Fruit fly (Drosophila melanogaster) whole organism, wandering third instar larva: ENCODE results near the gene sloth1.

Experiments used
- foxo ChIP-seq, 2 experiments: fragments of 200-800 bp; sonication (Bioruptor generic); optimal IDR thresholded peaks; 2 replicates in 1 of 2; 3 replicates in 1 of 2; lab custom pipeline; 2016 to 2017; ENCODE audit warnings: missing biosample characterization in 2 of 2, missing genetic modification characterization in 2 of 2
- h ChIP-seq: fragments of 200-800 bp; sonication (Bioruptor generic); optimal IDR thresholded peaks from 3 replicates; lab custom pipeline; 2016; ENCODE audit warnings: missing biosample characterization, mild to moderate bottlenecking, missing genetic modification characterization

DNA sequence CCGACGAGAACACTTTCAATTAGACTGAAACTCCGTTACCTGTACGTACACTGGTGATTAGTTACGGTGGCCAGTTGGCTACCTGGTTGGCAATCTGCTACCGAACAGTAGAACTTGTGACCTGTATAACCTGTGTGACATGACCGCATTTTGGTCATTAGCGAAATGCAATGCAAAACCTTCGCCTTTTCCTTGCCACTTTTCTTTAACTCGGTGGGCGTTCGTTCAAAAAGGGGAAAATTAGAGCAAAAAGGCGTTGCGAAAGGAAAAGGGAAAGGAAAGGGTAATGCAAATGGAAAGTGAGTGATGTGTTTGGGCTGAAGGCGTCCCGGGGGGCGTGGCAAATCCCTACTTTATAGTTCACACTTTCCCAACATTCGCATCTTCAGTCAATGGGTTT lies 47.8 kb downstream of the sloth1 start:
- TF ChIP-seq foxo (GFP tag; optimal IDR thresholded peaks at IDR 0.05; lab: Kevin White, UChicago) (no peak), h (no peak)
